Fruit fly (Drosophila melanogaster): ENCODE data around the gene Set.

dm6 chr3R:15243452-15243851 lies 19.9 kb upstream of the Set start:
- TF ChIP-seq Meics (GFP tag; optimal IDR thresholded peaks at IDR 0.05) (no peak), CG6854 (GFP tag; optimal IDR thresholded peaks at IDR 0.05) (no peak), Dip2 (GFP tag; IDR thresholded peaks at IDR 0.05) (no peak), CG12391 (tag; optimal IDR thresholded peaks at IDR 0.05) (no peak), Mrtf (GFP tag; IDR thresholded peaks at IDR 0.05) (no peak)

Data from whole organism, embryonic.